Fruit fly (Drosophila melanogaster) whole organism, embryonic: Measurements from ENCODE around the gene CG31287.

ENCODE experiments used
- Aef1 ChIP-seq: fragments of 200-800 bp; sonication (Bioruptor generic); IDR thresholded peaks from 3 replicates; pipeline ENCODE4 v1.3.6; 2022; ENCODE audit warnings: missing biosample characterization, missing genetic modification characterization
- Bgb ChIP-seq: fragments of 200-800 bp; sonication (Bioruptor generic); IDR thresholded peaks from 2 replicates; pipeline ENCODE4 v1.3.6; 2022; ENCODE audit warnings: missing biosample characterization, missing genetic modification characterization; ENCODE audit not compliant: partially characterized antibody
- CG10366 ChIP-seq: fragments of 200-800 bp; sonication (Bioruptor generic); IDR thresholded peaks from 2 replicates; pipeline ENCODE4 v1.3.6; 2022; ENCODE audit warnings: missing biosample characterization, missing genetic modification characterization
- CG11695 ChIP-seq: fragments of 200-800 bp; sonication (Bioruptor generic); IDR thresholded peaks from 3 replicates; pipeline ENCODE4 v1.3.6; 2022; ENCODE audit warnings: missing biosample characterization, missing genetic modification characterization
- CG1233 ChIP-seq: fragments of 200-800 bp; sonication (Bioruptor generic); optimal IDR thresholded peaks from 4 replicates; lab custom pipeline; 2018; ENCODE audit warnings: missing biosample characterization, mild to moderate bottlenecking, missing genetic modification characterization
- CG13424 ChIP-seq: fragments of 200-800 bp; sonication (Bioruptor generic); optimal IDR thresholded peaks from 2 replicates; lab custom pipeline; 2019; ENCODE audit warnings: missing biosample characterization, mild to moderate bottlenecking, missing genetic modification characterization, moderate library complexity
- CG13775 ChIP-seq: fragments of 200-800 bp; sonication (Bioruptor generic); optimal IDR thresholded peaks from 3 replicates; lab custom pipeline; 2017; ENCODE audit warnings: missing biosample characterization, mild to moderate bottlenecking, missing genetic modification characterization
- CG14014 ChIP-seq: fragments of 200-800 bp; sonication (Bioruptor generic); IDR thresholded peaks from 2 replicates; pipeline ENCODE4 v1.3.6; 2022; ENCODE audit warnings: missing biosample characterization, missing genetic modification characterization
- CG1603 ChIP-seq: fragments of 200-800 bp; sonication (Bioruptor generic); optimal IDR thresholded peaks from 2 replicates; lab custom pipeline; 2019; ENCODE audit warnings: missing biosample characterization, mild to moderate bottlenecking, missing genetic modification characterization, moderate library complexity
- CG16813 ChIP-seq: fragments of 200-800 bp; sonication (Bioruptor generic); IDR thresholded peaks from 3 replicates; pipeline ENCODE4 v1.3.6; 2022; ENCODE audit warnings: missing biosample characterization, missing genetic modification characterization; ENCODE audit not compliant: partially characterized antibody
- CG17328 ChIP-seq: fragments of 200-800 bp; sonication (Bioruptor generic); IDR thresholded peaks from 2 replicates; pipeline ENCODE4 v1.3.6; 2022; ENCODE audit warnings: missing biosample characterization, missing genetic modification characterization
- CG18599 ChIP-seq: fragments of 200-800 bp; sonication (Bioruptor generic); optimal IDR thresholded peaks from 3 replicates; lab custom pipeline; 2017; ENCODE audit warnings: missing biosample characterization, missing genetic modification characterization, mild to moderate bottlenecking, moderate library complexity, missing genetic modification reagents
- CG2875 ChIP-seq: fragments of 200-800 bp; sonication (Bioruptor generic); optimal IDR thresholded peaks from 2 replicates; lab custom pipeline; 2017; ENCODE audit warnings: missing biosample characterization, mild to moderate bottlenecking, missing genetic modification characterization, missing genetic modification reagents
- CG3407 ChIP-seq: fragments of 200-800 bp; sonication (Bioruptor generic); optimal IDR thresholded peaks from 2 replicates; lab custom pipeline; 2018; ENCODE audit warnings: missing biosample characterization, mild to moderate bottlenecking, missing genetic modification characterization
- CG5953 ChIP-seq: fragments of 200-800 bp; sonication (Bioruptor generic); IDR thresholded peaks from 2 replicates; pipeline ENCODE4 v1.3.6; 2022; ENCODE audit warnings: missing biosample characterization, missing genetic modification characterization
- CG6272 ChIP-seq: fragments of 200-800 bp; sonication (Bioruptor generic); IDR thresholded peaks from 2 replicates; pipeline ENCODE4 v1.3.6; 2022; ENCODE audit warnings: missing biosample characterization, missing genetic modification characterization
- CG6654 ChIP-seq: fragments of 200-800 bp; sonication (Bioruptor generic); optimal IDR thresholded peaks from 2 replicates; lab custom pipeline; 2017; ENCODE audit warnings: missing biosample characterization, mild to moderate bottlenecking, missing genetic modification characterization
- CG7963 ChIP-seq: fragments of 200-800 bp; sonication (Bioruptor generic); IDR thresholded peaks from 3 replicates; pipeline ENCODE4 v1.3.6; 2022; ENCODE audit warnings: missing biosample characterization, missing genetic modification characterization; ENCODE audit not compliant: partially characterized antibody
- CG7987 ChIP-seq: fragments of 200-800 bp; sonication (Bioruptor generic); optimal IDR thresholded peaks from 2 replicates; lab custom pipeline; 2018; ENCODE audit warnings: missing biosample characterization, mild to moderate bottlenecking, missing genetic modification characterization, moderate library complexity
- Dip2 ChIP-seq: fragments of 200-800 bp; sonication (Bioruptor generic); IDR thresholded peaks from 2 replicates; pipeline ENCODE4 v1.3.6; 2022; ENCODE audit warnings: missing biosample characterization, missing genetic modification characterization
- Elba2 ChIP-seq: fragments of 200-800 bp; sonication (Bioruptor generic); optimal IDR thresholded peaks from 3 replicates; lab custom pipeline; 2016; ENCODE audit warnings: missing biosample characterization, missing genetic modification characterization
- Fer1 ChIP-seq: fragments of 200-800 bp; sonication (Bioruptor generic); optimal IDR thresholded peaks from 2 replicates; lab custom pipeline; 2017; ENCODE audit warnings: missing biosample characterization, mild to moderate bottlenecking, missing genetic modification characterization
- HLH54F ChIP-seq: fragments of 200-800 bp; sonication (Bioruptor generic); optimal IDR thresholded peaks from 3 replicates; lab custom pipeline; 2016; ENCODE audit warnings: missing biosample characterization, missing genetic modification characterization
- Hey ChIP-seq: fragments of 200-800 bp; sonication (Bioruptor generic); optimal IDR thresholded peaks from 3 replicates; lab custom pipeline; 2018; ENCODE audit warnings: missing biosample characterization, mild to moderate bottlenecking, missing genetic modification characterization
- Hr51 ChIP-seq, 2 experiments: fragments of 200-800 bp; sonication (Bioruptor generic); optimal IDR thresholded peaks; 2 replicates in 1 of 2; 3 replicates in 1 of 2; lab custom pipeline; 2016 to 2018; ENCODE audit warnings: missing biosample characterization in 2 of 2, missing genetic modification characterization in 2 of 2, mild to moderate bottlenecking in 1 of 2, moderate library complexity in 1 of 2
- Med ChIP-seq: fragments of 200-800 bp; sonication (Bioruptor generic); peaks from one replicate; lab custom pipeline; 2016; ENCODE audit warnings: missing biosample characterization, missing genetic modification characterization, mild to moderate bottlenecking, inconsistent platforms, moderate library complexity
- Nf-YB ChIP-seq: fragments of 200-800 bp; sonication (Bioruptor generic); optimal IDR thresholded peaks from 3 replicates; lab custom pipeline; 2019; ENCODE audit warnings: missing biosample characterization, mild to moderate bottlenecking, missing genetic modification characterization, moderate library complexity
- Nf-YC ChIP-seq: fragments of 200-800 bp; optimal IDR thresholded peaks from 3 replicates; lab custom pipeline; 2019; ENCODE audit warnings: missing biosample characterization, mild to moderate bottlenecking, missing genetic modification characterization, moderate library complexity
- Pdp1 ChIP-seq, 2 experiments: fragments of 200-800 bp; sonication (Bioruptor generic); optimal IDR thresholded peaks; 3 replicates each; lab custom pipeline; 2016; ENCODE audit warnings: missing biosample characterization in 2 of 2, missing genetic modification characterization in 2 of 2, mild to moderate bottlenecking in 1 of 2, moderate library complexity in 1 of 2
- Xbp1 ChIP-seq: fragments of 200-800 bp; sonication (Bioruptor generic); optimal IDR thresholded peaks from 3 replicates; lab custom pipeline; 2016; ENCODE audit warnings: missing biosample characterization, mild to moderate bottlenecking, missing genetic modification characterization
- ab ChIP-seq: fragments of 200-800 bp; sonication (Bioruptor generic); optimal IDR thresholded peaks from 2 replicates; lab custom pipeline; 2016; ENCODE audit warnings: missing biosample characterization, missing genetic modification characterization
- abd-A ChIP-seq: fragments of 200-800 bp; sonication (Bioruptor generic); optimal IDR thresholded peaks from 3 replicates; lab custom pipeline; 2019; ENCODE audit warnings: missing biosample characterization, mild to moderate bottlenecking, missing genetic modification characterization, moderate library complexity
- chif ChIP-seq, 2 experiments: fragments of 200-800 bp; sonication (Bioruptor generic); optimal IDR thresholded peaks; 3 replicates each; lab custom pipeline; 2016; ENCODE audit warnings: missing biosample characterization in 2 of 2, missing genetic modification characterization in 2 of 2
- chn ChIP-seq: fragments of 200-800 bp; sonication (Bioruptor generic); optimal IDR thresholded peaks from 2 replicates; lab custom pipeline; 2016; ENCODE audit warnings: missing biosample characterization, missing genetic modification characterization
- crol ChIP-seq: fragments of 200-800 bp; sonication (Bioruptor generic); IDR thresholded peaks from 2 replicates; pipeline ENCODE4 v1.3.6; 2022; ENCODE audit warnings: missing biosample characterization, missing genetic modification characterization
- cwo ChIP-seq: fragments of 200-800 bp; sonication (Bioruptor generic); optimal IDR thresholded peaks from 3 replicates; lab custom pipeline; 2017; ENCODE audit warnings: missing biosample characterization, missing genetic modification characterization, mild to moderate bottlenecking, moderate library complexity, missing genetic modification reagents
- dm ChIP-seq: fragments of 200-800 bp; sonication (Bioruptor generic); optimal IDR thresholded peaks from 3 replicates; lab custom pipeline; 2016; ENCODE audit warnings: missing biosample characterization, missing genetic modification characterization
- dmrt99B ChIP-seq: fragments of 200-800 bp; sonication (Bioruptor generic); optimal IDR thresholded peaks from 2 replicates; lab custom pipeline; 2018; ENCODE audit warnings: missing biosample characterization, mild to moderate bottlenecking, missing genetic modification characterization, moderate library complexity
- ems ChIP-seq: fragments of 200-800 bp; sonication (Bioruptor generic); optimal IDR thresholded peaks from 3 replicates; lab custom pipeline; 2016; ENCODE audit warnings: missing biosample characterization, missing genetic modification characterization
- ewg ChIP-seq: fragments of 200-800 bp; sonication (Bioruptor generic); optimal IDR thresholded peaks from 3 replicates; lab custom pipeline; 2017; ENCODE audit warnings: mild to moderate bottlenecking, missing biosample characterization, missing genetic modification reagents, missing genetic modification characterization
- fd102C ChIP-seq: fragments of 200-800 bp; sonication (Bioruptor generic); optimal IDR thresholded peaks from 2 replicates; lab custom pipeline; 2018; ENCODE audit warnings: missing biosample characterization, mild to moderate bottlenecking, missing genetic modification characterization, moderate library complexity
- fd96Cb ChIP-seq: fragments of 200-800 bp; sonication (Bioruptor generic); optimal IDR thresholded peaks from 2 replicates; lab custom pipeline; 2018; ENCODE audit warnings: missing biosample characterization, mild to moderate bottlenecking, missing genetic modification characterization, moderate library complexity
- gfzf ChIP-seq: fragments of 200-800 bp; sonication (Bioruptor generic); optimal IDR thresholded peaks from 2 replicates; lab custom pipeline; 2016; ENCODE audit warnings: missing biosample characterization, mild to moderate bottlenecking, missing genetic modification characterization, moderate library complexity
- grn ChIP-seq: fragments of 200-800 bp; sonication (Bioruptor generic); optimal IDR thresholded peaks from 3 replicates; lab custom pipeline; 2017; ENCODE audit warnings: missing biosample characterization, missing genetic modification characterization
- ind ChIP-seq: fragments of 200-800 bp; sonication (Bioruptor generic); optimal IDR thresholded peaks from 3 replicates; lab custom pipeline; 2016; ENCODE audit warnings: missing biosample characterization, missing genetic modification characterization
- klu ChIP-seq: fragments of 200-800 bp; sonication (Bioruptor generic); IDR thresholded peaks from 2 replicates; pipeline ENCODE4 v1.3.6; 2022; ENCODE audit warnings: missing biosample characterization, missing genetic modification characterization
- nerfin-2 ChIP-seq: fragments of 200-800 bp; sonication (Bioruptor generic); IDR thresholded peaks from 2 replicates; pipeline ENCODE4 v1.3.6; 2022; ENCODE audit warnings: missing biosample characterization, missing genetic modification characterization; ENCODE audit not compliant: partially characterized antibody
- slou ChIP-seq: fragments of 200-800 bp; sonication (Bioruptor generic); optimal IDR thresholded peaks from 3 replicates; lab custom pipeline; 2016; ENCODE audit warnings: missing biosample characterization, missing genetic modification characterization
- tgo ChIP-seq: fragments of 200-800 bp; sonication (Bioruptor generic); IDR thresholded peaks from 3 replicates; pipeline ENCODE4 v1.3.6; 2022; ENCODE audit warnings: missing biosample characterization, missing genetic modification characterization
- vnd ChIP-seq: fragments of 200-800 bp; sonication (Bioruptor generic); IDR thresholded peaks from 3 replicates; pipeline ENCODE4 v1.3.6; 2022; ENCODE audit warnings: missing biosample characterization, missing genetic modification characterization; ENCODE audit not compliant: partially characterized antibody

Gene CG31287

DNA sequence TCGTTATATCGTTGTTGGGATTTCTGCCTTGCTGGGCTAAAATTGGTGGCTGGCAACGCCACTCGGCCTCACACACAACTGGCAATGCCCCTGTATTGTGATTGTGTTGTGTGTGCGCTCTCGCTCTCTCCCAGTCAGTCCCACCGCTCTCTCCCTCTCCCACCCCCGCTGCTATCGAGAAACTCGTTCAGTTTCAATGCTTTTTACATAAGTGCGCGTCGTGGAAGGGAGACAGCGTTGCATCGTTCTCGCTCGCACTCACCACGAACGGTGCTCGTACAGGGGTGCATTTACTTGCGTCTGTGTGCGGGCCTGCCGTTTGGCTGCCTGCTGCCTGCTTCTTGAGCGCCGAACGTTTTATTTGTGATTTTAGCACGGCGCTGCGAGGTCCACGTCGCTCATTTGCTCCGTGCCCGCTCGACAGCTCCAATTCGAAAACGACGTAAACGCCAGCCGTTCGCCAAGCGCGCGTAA is 39.3 kb downstream of the CG31287 start (continued):
- no peak for TF ChIP-seq CG16813
- no peak for TF ChIP-seq CG1603
- TF ChIP-seq CG1233 (GFP tag; lab: Kevin White, UChicago) = no peak
- no peak for TF ChIP-seq tgo (GFP tag; lab: Robert Waterston, UW)
- TF ChIP-seq CG3407 (GFP tag; lab: Kevin White, UChicago) = no peak
- no peak for TF ChIP-seq vnd (GFP tag; lab: Robert Waterston, UW)
- no peak for TF ChIP-seq Elba2
- peak; percentile 50 for TF ChIP-seq ewg (GFP tag; lab: Kevin White, UChicago)
- TF ChIP-seq Bgb = no peak
- no peak for TF ChIP-seq Dip2 (GFP tag; lab: Robert Waterston, UW)
- peak; percentile 2 for TF ChIP-seq fd102C (GFP tag; lab: Kevin White, UChicago)
- peak; percentile 78 for TF ChIP-seq Nf-YC (tag; lab: Kevin White, UChicago)
- TF ChIP-seq Med = peak; percentile 97
- no peak for TF ChIP-seq gfzf (GFP tag; lab: Kevin White, UChicago)
- peak; percentile 83 for TF ChIP-seq Hey (tag; lab: Kevin White, UChicago)
- TF ChIP-seq ab = peak; percentile 48
- no peak for TF ChIP-seq nerfin-2
- TF ChIP-seq CG17328 (GFP tag; lab: Robert Waterston, UW) = no peak
- no peak for TF ChIP-seq slou (GFP tag; lab: Kevin White, UChicago)
- peak; percentile 20 for TF ChIP-seq dmrt99B
- TF ChIP-seq ems = no peak
- TF ChIP-seq Nf-YB (GFP tag; lab: Kevin White, UChicago) = peak; percentile 10
- no peak for TF ChIP-seq CG2875
- TF ChIP-seq Hr51 (GFP tag; optimal IDR thresholded peaks at IDR 0.05; lab: Kevin White, UChicago) = peak; percentile 48 to 60
- no peak for TF ChIP-seq CG13424 (tag; lab: Kevin White, UChicago)
- TF ChIP-seq Pdp1 (GFP tag; optimal IDR thresholded peaks at IDR 0.05; lab: Kevin White, UChicago) = peak in 1 of 2 experiments; percentile 100
- no peak for TF ChIP-seq chif (GFP tag; optimal IDR thresholded peaks at IDR 0.05; lab: Kevin White, UChicago)
- peak; percentile 86 for TF ChIP-seq cwo (GFP tag; lab: Kevin White, UChicago)
- no peak for TF ChIP-seq CG6272 (GFP tag; lab: Robert Waterston, UW)
- TF ChIP-seq CG7963 = no peak
- TF ChIP-seq CG10366 (GFP tag; lab: Robert Waterston, UW) = no peak
- no peak for TF ChIP-seq CG14014
- peak; percentile 53 for TF ChIP-seq dm (GFP tag; lab: Kevin White, UChicago)
- TF ChIP-seq grn (GFP tag; lab: Kevin White, UChicago) = no peak
- TF ChIP-seq CG11695 (GFP tag; lab: Robert Waterston, UW) = no peak
- no peak for TF ChIP-seq CG5953 (GFP tag; lab: Robert Waterston, UW)
- no peak for TF ChIP-seq HLH54F (GFP tag; lab: Kevin White, UChicago)
- no peak for TF ChIP-seq ind (GFP tag; lab: Kevin White, UChicago)
- TF ChIP-seq crol (GFP tag; lab: Robert Waterston, UW) = no peak
- TF ChIP-seq CG7987 (GFP tag; lab: Kevin White, UChicago) = peak; percentile 84
- TF ChIP-seq klu = no peak
- peak; percentile 81 for TF ChIP-seq Fer1 (GFP tag; lab: Kevin White, UChicago)
- TF ChIP-seq abd-A = peak; percentile 99
- TF ChIP-seq CG6654 = no peak
- no peak for TF ChIP-seq CG13775
- no peak for TF ChIP-seq fd96Cb (tag; lab: Kevin White, UChicago)
- peak; percentile 68 for TF ChIP-seq chn (GFP tag; lab: Kevin White, UChicago)
- TF ChIP-seq CG18599 (GFP tag; lab: Kevin White, UChicago) = peak; percentile 77
- no peak for TF ChIP-seq Aef1 (GFP tag; lab: Robert Waterston, UW)
- TF ChIP-seq Xbp1 (GFP tag; lab: Kevin White, UChicago) = peak; percentile 28
